Worm (Caenorhabditis elegans): ENCODE results near the gene F43C9.1.

- TF ChIP-seq him-1 (tag; optimal IDR thresholded peaks at IDR 0.05) (no peak), dao-5 (tag; optimal IDR thresholded peaks at IDR 0.05) (no peak)
Measured at ce11 chrX:4811242-4811641, 18.2 kb downstream of the F43C9.1 start, which contains the start of gene ztf-16.

Data from whole organism, L4/young adult.